Fruit fly (Drosophila melanogaster) whole organism, embryonic: ENCODE data around the gene Cpr30B.

Source experiments
- Ada2b ChIP-seq: fragments of 200-800 bp; sonication (Bioruptor generic); IDR thresholded peaks from 2 replicates; pipeline ENCODE4 v1.3.6; 2022; ENCODE audit warnings: missing biosample characterization, missing genetic modification characterization
- Adf1 ChIP-seq: fragments of 200-800 bp; sonication (Bioruptor generic); IDR thresholded peaks from 2 replicates; pipeline ENCODE4 v1.3.6; 2022; ENCODE audit warnings: missing biosample characterization, missing genetic modification characterization
- CG10565 ChIP-seq: fragments of 200-800 bp; sonication (Bioruptor generic); optimal IDR thresholded peaks from 3 replicates; lab custom pipeline; 2016; ENCODE audit warnings: missing biosample characterization, mild to moderate bottlenecking, missing genetic modification characterization
- CG11247 ChIP-seq: fragments of 200-800 bp; sonication (Bioruptor generic); IDR thresholded peaks from 2 replicates; pipeline ENCODE4 v1.3.6; 2022; ENCODE audit warnings: missing biosample characterization, missing genetic modification characterization
- CG11504 ChIP-seq: fragments of 200-800 bp; sonication (Bioruptor generic); optimal IDR thresholded peaks from 3 replicates; lab custom pipeline; 2019; ENCODE audit warnings: missing biosample characterization, mild to moderate bottlenecking, missing genetic modification characterization, moderate library complexity
- CG12071 ChIP-seq: fragments of 200-800 bp; sonication (Bioruptor generic); optimal IDR thresholded peaks from 3 replicates; lab custom pipeline; 2018; ENCODE audit warnings: missing biosample characterization, mild to moderate bottlenecking, missing genetic modification characterization
- CG12299 ChIP-seq: fragments of 200-800 bp; sonication (Bioruptor generic); optimal IDR thresholded peaks from 2 replicates; lab custom pipeline; 2018; ENCODE audit warnings: missing biosample characterization, mild to moderate bottlenecking, missing genetic modification characterization
- CG13296 ChIP-seq: fragments of 200-800 bp; sonication (Bioruptor generic); optimal IDR thresholded peaks from 3 replicates; lab custom pipeline; 2018; ENCODE audit warnings: missing biosample characterization, mild to moderate bottlenecking, missing genetic modification characterization
- CG13775 ChIP-seq: fragments of 200-800 bp; sonication (Bioruptor generic); optimal IDR thresholded peaks from 3 replicates; lab custom pipeline; 2017; ENCODE audit warnings: missing biosample characterization, mild to moderate bottlenecking, missing genetic modification characterization
- CG16779 ChIP-seq: fragments of 200-800 bp; sonication (Bioruptor generic); IDR thresholded peaks from 2 replicates; pipeline ENCODE4 v1.3.6; 2022; ENCODE audit warnings: missing biosample characterization, missing genetic modification characterization
- CG42726 ChIP-seq: fragments of 200-800 bp; sonication (Bioruptor generic); IDR thresholded peaks from 2 replicates; pipeline ENCODE4 v1.3.6; 2022; ENCODE audit warnings: missing biosample characterization, missing genetic modification characterization; ENCODE audit not compliant: partially characterized antibody
- CG4360 ChIP-seq: fragments of 200-800 bp; sonication (Bioruptor generic); IDR thresholded peaks from 2 replicates; pipeline ENCODE4 v1.3.6; 2022; ENCODE audit warnings: missing biosample characterization, missing genetic modification characterization
- CG8359 ChIP-seq: fragments of 200-800 bp; sonication (Bioruptor generic); optimal IDR thresholded peaks from 2 replicates; lab custom pipeline; 2017; ENCODE audit warnings: missing biosample characterization, mild to moderate bottlenecking, missing genetic modification characterization, borderline replicate concordance
- CG9609 ChIP-seq: fragments of 200-800 bp; sonication (Bioruptor generic); optimal IDR thresholded peaks from 3 replicates; lab custom pipeline; 2016; ENCODE audit warnings: missing biosample characterization, missing genetic modification characterization
- Camta ChIP-seq: fragments of 200-800 bp; sonication (Bioruptor generic); optimal IDR thresholded peaks from 2 replicates; lab custom pipeline; 2016; ENCODE audit warnings: missing biosample characterization, missing genetic modification characterization
- Chrac-16 ChIP-seq: fragments of 200-800 bp; sonication (Bioruptor generic); optimal IDR thresholded peaks from 3 replicates; lab custom pipeline; 2016; ENCODE audit warnings: missing biosample characterization, missing genetic modification characterization
- CrebB ChIP-seq: fragments of 200-800 bp; sonication (Bioruptor generic); optimal IDR thresholded peaks from 3 replicates; lab custom pipeline; 2018; ENCODE audit warnings: missing biosample characterization, mild to moderate bottlenecking, missing genetic modification characterization
- Dad ChIP-seq: fragments of 200-800 bp; sonication (Bioruptor generic); optimal IDR thresholded peaks from 3 replicates; lab custom pipeline; 2016; ENCODE audit warnings: missing biosample characterization, missing genetic modification characterization
- Dbx ChIP-seq: fragments of 200-800 bp; sonication (Bioruptor generic); IDR thresholded peaks from 3 replicates; pipeline ENCODE4 v1.3.6; 2022; ENCODE audit warnings: missing biosample characterization, missing genetic modification characterization
- Deaf1 ChIP-seq: fragments of 200-800 bp; optimal IDR thresholded peaks from 3 replicates; lab custom pipeline; 2019; ENCODE audit warnings: missing biosample characterization, mild to moderate bottlenecking, missing genetic modification characterization, moderate library complexity
- Doc3 ChIP-seq: fragments of 200-800 bp; sonication (Bioruptor generic); IDR thresholded peaks from 3 replicates; pipeline ENCODE4 v1.3.6; 2022; ENCODE audit warnings: missing biosample characterization, missing genetic modification characterization; ENCODE audit not compliant: partially characterized antibody
- HHEX ChIP-seq: fragments of 200-800 bp; sonication (Bioruptor generic); optimal IDR thresholded peaks from 3 replicates; lab custom pipeline; 2017; ENCODE audit warnings: missing biosample characterization, mild to moderate bottlenecking, missing genetic modification characterization, missing genetic modification reagents
- Hand ChIP-seq: fragments of 200-800 bp; sonication (Bioruptor generic); optimal IDR thresholded peaks from 2 replicates; lab custom pipeline; 2017; ENCODE audit warnings: mild to moderate bottlenecking, missing biosample characterization, missing genetic modification reagents, missing genetic modification characterization
- Med ChIP-seq: fragments of 200-800 bp; sonication (Bioruptor generic); peaks from one replicate; lab custom pipeline; 2016; ENCODE audit warnings: missing biosample characterization, missing genetic modification characterization, mild to moderate bottlenecking, inconsistent platforms, moderate library complexity
- Mrtf ChIP-seq: fragments of 200-800 bp; sonication (Bioruptor generic); IDR thresholded peaks from 3 replicates; pipeline ENCODE4 v1.3.6; 2022; ENCODE audit warnings: missing biosample characterization, missing genetic modification characterization
- Optix ChIP-seq: fragments of 200-800 bp; sonication (Bioruptor generic); IDR thresholded peaks from 3 replicates; pipeline ENCODE4 v1.3.6; 2022; ENCODE audit warnings: missing biosample characterization, missing genetic modification characterization
- Pdp1 ChIP-seq, 2 experiments: fragments of 200-800 bp; sonication (Bioruptor generic); optimal IDR thresholded peaks; 3 replicates each; lab custom pipeline; 2016; ENCODE audit warnings: missing biosample characterization in 2 of 2, missing genetic modification characterization in 2 of 2, mild to moderate bottlenecking in 1 of 2, moderate library complexity in 1 of 2
- Ssrp ChIP-seq: fragments of 200-800 bp; sonication (Bioruptor generic); optimal IDR thresholded peaks from 2 replicates; lab custom pipeline; 2018; ENCODE audit warnings: missing biosample characterization, mild to moderate bottlenecking, missing genetic modification characterization, moderate library complexity
- Stat92E ChIP-seq, 3 experiments: fragments of >200 bp in 2 of 3; fragments of 200-800 bp in 1 of 3; sonication (Bioruptor generic) in 1 of 3; optimal IDR thresholded peaks; 2 replicates each; lab custom pipeline; 2017 to 2019; ENCODE audit warnings: missing biosample characterization in 3 of 3, missing genetic modification characterization in 3 of 3, mild to moderate bottlenecking in 1 of 3, moderate library complexity in 1 of 3
- Trl ChIP-seq, 3 experiments: fragments of >200 bp in 2 of 3; fragments of 200-800 bp in 1 of 3; sonication (Bioruptor generic) in 1 of 3; optimal IDR thresholded peaks; 2 replicates in 1 of 3; 3 replicates in 2 of 3; lab custom pipeline; 2016 to 2017; ENCODE audit warnings: missing biosample characterization in 1 of 3, missing genetic modification characterization in 1 of 3
- cato ChIP-seq: fragments of 200-800 bp; sonication (Bioruptor generic); optimal IDR thresholded peaks from 2 replicates; lab custom pipeline; 2016; ENCODE audit warnings: missing biosample characterization, missing genetic modification characterization, borderline replicate concordance
- ci ChIP-seq: fragments of 200-800 bp; sonication (Bioruptor generic); IDR thresholded peaks from 3 replicates; pipeline ENCODE4 v1.3.6; 2022; ENCODE audit warnings: missing biosample characterization, missing genetic modification characterization
- en ChIP-seq: fragments of 200-800 bp; sonication (Bioruptor generic); optimal IDR thresholded peaks from 2 replicates; lab custom pipeline; 2016; ENCODE audit warnings: missing biosample characterization, missing genetic modification characterization
- eve ChIP-seq, 2 experiments: fragments of >200 bp; optimal IDR thresholded peaks; 2 replicates each; lab custom pipeline; 2017; ENCODE audit warnings: missing biosample characterization in 2 of 2, missing genetic modification characterization in 2 of 2
- eyg ChIP-seq: fragments of 200-800 bp; sonication (Bioruptor generic); optimal IDR thresholded peaks from 3 replicates; lab custom pipeline; 2016; ENCODE audit warnings: missing biosample characterization, missing genetic modification characterization
- gcm ChIP-seq: fragments of 200-800 bp; sonication (Bioruptor generic); optimal IDR thresholded peaks from 2 replicates; lab custom pipeline; 2019; ENCODE audit warnings: missing biosample characterization, mild to moderate bottlenecking, missing genetic modification characterization, moderate library complexity
- grn ChIP-seq: fragments of 200-800 bp; sonication (Bioruptor generic); optimal IDR thresholded peaks from 3 replicates; lab custom pipeline; 2017; ENCODE audit warnings: missing biosample characterization, missing genetic modification characterization
- kni ChIP-seq: fragments of 200-800 bp; sonication (Bioruptor generic); optimal IDR thresholded peaks from 3 replicates; lab custom pipeline; 2017; ENCODE audit warnings: mild to moderate bottlenecking, missing biosample characterization, missing genetic modification reagents, missing genetic modification characterization
- nerfin-1 ChIP-seq: fragments of 200-800 bp; sonication (Bioruptor generic); optimal IDR thresholded peaks from 3 replicates; lab custom pipeline; 2019; ENCODE audit warnings: missing biosample characterization, mild to moderate bottlenecking, missing genetic modification characterization, moderate library complexity
- nom ChIP-seq: fragments of 200-800 bp; sonication (Bioruptor generic); optimal IDR thresholded peaks from 2 replicates; lab custom pipeline; 2017; ENCODE audit warnings: missing biosample characterization, missing genetic modification characterization, mild to moderate bottlenecking, moderate library complexity, missing genetic modification reagents
- org-1 ChIP-seq: fragments of 200-800 bp; sonication (Bioruptor generic); optimal IDR thresholded peaks from 2 replicates; lab custom pipeline; 2017; ENCODE audit warnings: missing biosample characterization, missing genetic modification characterization
- pita ChIP-seq: fragments of 200-800 bp; sonication (Bioruptor generic); optimal IDR thresholded peaks from 2 replicates; lab custom pipeline; 2017; ENCODE audit warnings: missing biosample characterization, mild to moderate bottlenecking, missing genetic modification characterization
- rib ChIP-seq: fragments of 200-800 bp; sonication (Bioruptor generic); IDR thresholded peaks from 2 replicates; pipeline ENCODE4 v1.3.6; 2022; ENCODE audit warnings: missing biosample characterization, missing genetic modification characterization
- sd ChIP-seq: fragments of 200-800 bp; sonication (Bioruptor generic); optimal IDR thresholded peaks from 3 replicates; lab custom pipeline; 2018; ENCODE audit warnings: missing biosample characterization, mild to moderate bottlenecking, missing genetic modification characterization, moderate library complexity
- sens ChIP-seq: fragments of 200-800 bp; sonication (Bioruptor generic); peaks from one replicate; lab custom pipeline; 2016; ENCODE audit warnings: missing biosample characterization, missing genetic modification characterization
- shn ChIP-seq: fragments of 200-800 bp; sonication (Bioruptor generic); optimal IDR thresholded peaks from 3 replicates; lab custom pipeline; 2016; ENCODE audit warnings: missing biosample characterization, missing genetic modification characterization

The Cpr30B gene

dm6 chr2L:9495418-9495779 is 47.3 kb upstream of the Cpr30B start, which contains the start of gene CG33298 (continued):
- TF ChIP-seq Camta: no peak
- TF ChIP-seq CG13296 (GFP tag; lab: Kevin White, UChicago): peak; percentile 6
- TF ChIP-seq CG12299 (tag; lab: Kevin White, UChicago): peak; percentile 36
- no peak for TF ChIP-seq CG16779 (GFP tag; lab: Robert Waterston, UW)
- TF ChIP-seq Ada2b (GFP tag; lab: Robert Waterston, UW): no peak
- TF ChIP-seq sd (tag; lab: Kevin White, UChicago): peak; percentile 44
- TF ChIP-seq CG12071 (GFP tag; lab: Kevin White, UChicago): no peak
- TF ChIP-seq CrebB: no peak
- TF ChIP-seq ci (GFP tag; lab: Robert Waterston, UW): 0 out of 3 replicates have a peak, but pooled peaks have one; percentile 8
- no peak for TF ChIP-seq Trl (optimal IDR thresholded peaks at IDR 0.05; lab: Kevin White, UChicago)
- TF ChIP-seq Trl (GFP tag; optimal IDR thresholded peaks at IDR 0.05; lab: Kevin White, UChicago): no peak
- TF ChIP-seq nom: peak; percentile 26
- peak; percentile 40 for TF ChIP-seq kni
- no peak for TF ChIP-seq Chrac-16 (GFP tag; lab: Kevin White, UChicago)
- no peak for TF ChIP-seq HHEX (GFP tag; lab: Kevin White, UChicago)
- peak; percentile 78 for TF ChIP-seq sens
- TF ChIP-seq shn (GFP tag; lab: Kevin White, UChicago): no peak
- 0 out of 2 replicates have a peak, but pooled peaks have one; percentile 15 for TF ChIP-seq rib
- 0 out of 3 replicates have a peak, but pooled peaks have one; percentile 11 for TF ChIP-seq Dbx (GFP tag; lab: Robert Waterston, UW)
- peak; percentile 34; the same call in 1 of the 2 replicates for TF ChIP-seq CG42726 (GFP tag; lab: Robert Waterston, UW)
- no peak for TF ChIP-seq CG10565
- TF ChIP-seq Optix (GFP tag; lab: Robert Waterston, UW): no peak
- no peak for TF ChIP-seq Doc3 (GFP tag; lab: Robert Waterston, UW)
- no peak for TF ChIP-seq pita (GFP tag; lab: Kevin White, UChicago)
- no peak for TF ChIP-seq CG8359 (GFP tag; lab: Kevin White, UChicago)
- TF ChIP-seq Med (GFP tag; lab: Kevin White, UChicago): peak; percentile 37
- peak; percentile 91 for TF ChIP-seq Deaf1
- TF ChIP-seq gcm (GFP tag; lab: Kevin White, UChicago): no peak
- TF ChIP-seq org-1 (GFP tag; lab: Kevin White, UChicago): no peak
- no peak for TF ChIP-seq CG11247 (GFP tag; lab: Robert Waterston, UW)
- no peak for TF ChIP-seq Mrtf (GFP tag; lab: Robert Waterston, UW)
- TF ChIP-seq en (GFP tag; lab: Kevin White, UChicago): no peak

- TF ChIP-seq Stat92E (GFP tag; optimal IDR thresholded peaks at IDR 0.05; lab: Kevin White, UChicago) (peak in 1 of 3 experiments; percentile 4), Dbx (GFP tag; lab: Robert Waterston, UW) (no peak), CG11504 (peak; percentile 79), Adf1 (GFP tag; lab: Robert Waterston, UW) (no peak), nerfin-1 (peak; percentile 3), CG13775 (GFP tag; lab: Kevin White, UChicago) (no peak), eyg (GFP tag; lab: Kevin White, UChicago) (no peak), Hand (GFP tag; lab: Kevin White, UChicago) (no peak), CG9609 (no peak), Pdp1 (GFP tag; optimal IDR thresholded peaks at IDR 0.05; lab: Kevin White, UChicago) (peak in 1 of 2 experiments; percentile 7), Ssrp (tag; lab: Kevin White, UChicago) (no peak), grn (GFP tag; lab: Kevin White, UChicago) (no peak), CG4360 (GFP tag; lab: Robert Waterston, UW) (peak; percentile 74), Dad (GFP tag; lab: Kevin White, UChicago) (no peak), cato (GFP tag; lab: Kevin White, UChicago) (no peak), eve (GFP tag; optimal IDR thresholded peaks at IDR 0.05; lab: Kevin White, UChicago) (peak in 1 of 2 experiments; percentile 49)
These were observed 46.8 kb upstream of the Cpr30B start for dm6 chr2L:9495870-9496269.
